Worm (Caenorhabditis elegans) whole organism, mixed stage, embryonic: ENCODE data around the gene ost-1.

ENCODE experiments used
- M03D4.4 ChIP-seq: sonication (generic microtip); optimal IDR thresholded peaks from 2 replicates; lab custom pipeline; 2017; ENCODE audit warnings: mild to moderate bottlenecking, missing genetic modification characterization, missing compliant biosample characterization
- bed-3 ChIP-seq: fragments of 200-800 bp; sonication (Bioruptor generic); optimal IDR thresholded peaks from 3 replicates; lab custom pipeline; 2018; ENCODE audit warnings: mild to moderate bottlenecking, missing genetic modification characterization, moderate library complexity, missing compliant biosample characterization
- blmp-1 ChIP-seq: fragments of 150-350 bp; optimal IDR thresholded peaks from 2 replicates; lab custom pipeline; 2014; ENCODE audit warnings: missing biosample characterization, missing genetic modification characterization
- ceh-39 ChIP-seq: fragments of 150-350 bp; optimal IDR thresholded peaks from 2 replicates; lab custom pipeline; 2014; ENCODE audit warnings: missing biosample characterization, missing genetic modification characterization
- ceh-43 ChIP-seq: fragments of 200-800 bp; sonication (Bioruptor generic); optimal IDR thresholded peaks from 2 replicates; lab custom pipeline; 2018; ENCODE audit warnings: mild to moderate bottlenecking, missing genetic modification characterization, moderate library complexity, missing compliant biosample characterization
- ceh-83 ChIP-seq: fragments of 200-800 bp; sonication (Bioruptor generic); optimal IDR thresholded peaks from 2 replicates; lab custom pipeline; 2018; ENCODE audit warnings: mild to moderate bottlenecking, missing genetic modification characterization, missing compliant biosample characterization
- ces-1 ChIP-seq: fragments of 150-350 bp; optimal IDR thresholded peaks from 2 replicates; lab custom pipeline; 2014; ENCODE audit warnings: missing biosample characterization, missing genetic modification reagents, missing genetic modification characterization
- cnd-1 ChIP-seq: fragments of 200-800 bp; sonication (Bioruptor generic); optimal IDR thresholded peaks from 2 replicates; lab custom pipeline; 2018; ENCODE audit warnings: mild to moderate bottlenecking, missing genetic modification characterization, missing compliant biosample characterization
- drap-1 ChIP-seq: fragments of 200-800 bp; sonication (Bioruptor generic); optimal IDR thresholded peaks from 3 replicates; lab custom pipeline; 2018; ENCODE audit warnings: mild to moderate bottlenecking, missing genetic modification characterization, missing compliant biosample characterization
- elt-1 ChIP-seq: sonication (generic microtip); optimal IDR thresholded peaks from 2 replicates; lab custom pipeline; 2017; ENCODE audit warnings: missing genetic modification characterization, mild to moderate bottlenecking, missing compliant biosample characterization, antibody characterized with exemption, moderate library complexity, borderline replicate concordance; ENCODE audit not compliant: insufficient read depth
- elt-3 ChIP-seq: fragments of 150-350 bp; optimal IDR thresholded peaks from 2 replicates; lab custom pipeline; 2014; ENCODE audit warnings: missing biosample characterization, missing genetic modification characterization
- flh-1 ChIP-seq: fragments of 200-800 bp; sonication (Bioruptor generic); optimal IDR thresholded peaks from 2 replicates; lab custom pipeline; 2018; ENCODE audit warnings: mild to moderate bottlenecking, missing genetic modification characterization, moderate library complexity, missing compliant biosample characterization
- ham-2 ChIP-seq: fragments of 200-800 bp; sonication (Bioruptor generic); optimal IDR thresholded peaks from 2 replicates; lab custom pipeline; 2018; ENCODE audit warnings: mild to moderate bottlenecking, missing genetic modification characterization, missing compliant biosample characterization
- hlh-1 ChIP-seq: fragments of 150-350 bp; optimal IDR thresholded peaks from 2 replicates; lab custom pipeline; 2014; ENCODE audit warnings: missing biosample characterization, missing genetic modification reagents, missing genetic modification characterization
- lin-13 ChIP-seq: fragments of 150-350 bp; optimal IDR thresholded peaks from 2 replicates; lab custom pipeline; 2014; ENCODE audit warnings: missing biosample characterization, missing genetic modification characterization
- lin-32 ChIP-seq: fragments of 200-800 bp; sonication (Bioruptor generic); optimal IDR thresholded peaks from 2 replicates; lab custom pipeline; 2018; ENCODE audit warnings: mild to moderate bottlenecking, missing genetic modification characterization, missing compliant biosample characterization
- lsy-2 ChIP-seq: fragments of 150-350 bp; optimal IDR thresholded peaks from 2 replicates; lab custom pipeline; 2014; ENCODE audit warnings: missing biosample characterization, missing genetic modification characterization
- mab-5 ChIP-seq: fragments of 150-350 bp; optimal IDR thresholded peaks from 2 replicates; lab custom pipeline; 2014; ENCODE audit warnings: missing biosample characterization, missing genetic modification characterization
- nhr-12 ChIP-seq: fragments of 150-350 bp; optimal IDR thresholded peaks from 2 replicates; lab custom pipeline; 2014; ENCODE audit warnings: missing biosample characterization, missing genetic modification characterization
- nhr-2 ChIP-seq: fragments of 150-350 bp; optimal IDR thresholded peaks from 2 replicates; lab custom pipeline; 2014; ENCODE audit warnings: missing biosample characterization, missing genetic modification characterization
- nhr-237 ChIP-seq: fragments of 150-350 bp; optimal IDR thresholded peaks from 2 replicates; lab custom pipeline; 2014; ENCODE audit warnings: missing biosample characterization, missing genetic modification characterization
- nhr-28 ChIP-seq: fragments of 150-350 bp; optimal IDR thresholded peaks from 2 replicates; lab custom pipeline; 2014; ENCODE audit warnings: missing biosample characterization, missing genetic modification characterization
- nhr-76 ChIP-seq: sonication (generic microtip); optimal IDR thresholded peaks from 2 replicates; lab custom pipeline; 2017; ENCODE audit warnings: missing biosample characterization, missing genetic modification characterization
- pha-4 ChIP-seq: fragments of 150-350 bp; optimal IDR thresholded peaks from 2 replicates; lab custom pipeline; 2018; ENCODE audit warnings: missing biosample characterization, missing genetic modification reagents, missing genetic modification characterization
- snpc-4 ChIP-seq: fragments of 150-350 bp; optimal IDR thresholded peaks from 2 replicates; lab custom pipeline; 2014; ENCODE audit warnings: missing biosample characterization, missing genetic modification characterization
- sptf-1 ChIP-seq: sonication (generic microtip); optimal IDR thresholded peaks from 2 replicates; lab custom pipeline; 2017; ENCODE audit warnings: mild to moderate bottlenecking, missing genetic modification characterization, moderate library complexity, missing compliant biosample characterization
- tbx-8 ChIP-seq: fragments of 200-800 bp; sonication (Bioruptor generic); optimal IDR thresholded peaks from 2 replicates; lab custom pipeline; 2018; ENCODE audit warnings: mild to moderate bottlenecking, missing genetic modification characterization, moderate library complexity, missing compliant biosample characterization
- unc-120 ChIP-seq: sonication (generic microtip); optimal IDR thresholded peaks from 2 replicates; lab custom pipeline; 2017; ENCODE audit warnings: missing genetic modification characterization, missing compliant biosample characterization; ENCODE audit not compliant: poor library complexity, severe bottlenecking
- unc-39 ChIP-seq: fragments of 150-350 bp; optimal IDR thresholded peaks from 2 replicates; lab custom pipeline; 2014; ENCODE audit warnings: missing biosample characterization, missing genetic modification characterization
- unc-62 ChIP-seq: fragments of 150-350 bp; optimal IDR thresholded peaks from 2 replicates; lab custom pipeline; 2014; ENCODE audit warnings: missing biosample characterization, missing genetic modification reagents, missing genetic modification characterization
- zip-8 ChIP-seq: fragments of 150-350 bp; optimal IDR thresholded peaks from 2 replicates; lab custom pipeline; 2014; ENCODE audit warnings: missing biosample characterization, missing genetic modification characterization
- ztf-11 ChIP-seq: fragments of 150-350 bp; optimal IDR thresholded peaks from 2 replicates; lab custom pipeline; 2014; ENCODE audit warnings: missing biosample characterization, missing genetic modification characterization

Gene ost-1

ce11 chrIV:1093870-1094564, 13.2 kb upstream of the ost-1 start, which contains the start of the genes cct-8 and Y55F3AR.2 (continued):
- peak; percentile 63 for TF ChIP-seq hlh-1 (tag; lab: Kevin White, UChicago)
- TF ChIP-seq flh-1 (GFP tag; lab: Kevin White, UChicago): no peak

ce11 chrIV:1096154-1096553, 11.0 kb upstream of the ost-1 start:
- TF ChIP-seq blmp-1 (tag; lab: Kevin White, UChicago) (no peak), nhr-12 (tag; lab: Kevin White, UChicago) (no peak), drap-1 (GFP tag; lab: Kevin White, UChicago) (no peak), cnd-1 (tag; lab: Kevin White, UChicago) (no peak), ceh-43 (GFP tag; lab: Kevin White, UChicago) (no peak), unc-120 (tag; lab: Kevin White, UChicago) (no peak), ztf-11 (no peak), nhr-237 (tag; lab: Kevin White, UChicago) (no peak), elt-3 (tag; lab: Kevin White, UChicago) (no peak), nhr-76 (tag; lab: Kevin White, UChicago) (no peak), M03D4.4 (tag; lab: Kevin White, UChicago) (no peak), lsy-2 (tag; lab: Kevin White, UChicago) (no peak), sptf-1 (no peak)

DNA sequence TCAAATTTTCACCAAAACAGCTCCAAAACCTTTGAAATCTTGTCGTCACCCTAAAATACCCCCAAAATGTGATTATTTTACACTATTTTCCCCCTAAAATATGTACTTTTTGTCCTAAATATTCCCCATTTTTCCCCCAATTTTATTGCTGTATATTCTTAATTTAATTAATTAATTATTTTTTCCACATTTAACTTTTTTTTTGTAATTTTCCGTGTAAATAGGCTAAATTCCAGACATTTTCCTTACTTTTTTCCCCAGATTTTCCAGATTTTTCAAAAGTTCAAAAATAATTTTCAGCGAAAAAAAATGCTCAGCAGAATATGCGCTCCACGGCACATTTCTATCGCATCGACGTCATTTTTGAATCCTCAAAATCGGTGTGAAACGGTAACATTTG, 10.0 kb upstream of the ost-1 start, which contains the start of gene cox-18:
TSS of gene cox-18 (plus strand) at position 301 of the 400 bp plus-strand sequence.
- no peak for TF ChIP-seq ham-2 (GFP tag; lab: Kevin White, UChicago)
- no peak for TF ChIP-seq hlh-1 (tag; lab: Kevin White, UChicago)
- no peak for TF ChIP-seq unc-39
- no peak for TF ChIP-seq pha-4 (tag; lab: Kevin White, UChicago)
- no peak for TF ChIP-seq ceh-39 (tag; lab: Kevin White, UChicago)
- TF ChIP-seq mab-5 (tag; lab: Kevin White, UChicago): no peak
- no peak for TF ChIP-seq M03D4.4 (tag; lab: Kevin White, UChicago)
- no peak for TF ChIP-seq ceh-43 (GFP tag; lab: Kevin White, UChicago)
- TF ChIP-seq ceh-83: no peak
- no peak for TF ChIP-seq bed-3
- no peak for TF ChIP-seq cnd-1 (tag; lab: Kevin White, UChicago)
- TF ChIP-seq unc-120 (tag; lab: Kevin White, UChicago): no peak
- no peak for TF ChIP-seq nhr-28
- no peak for TF ChIP-seq zip-8

- TF ChIP-seq drap-1 (GFP tag; lab: Kevin White, UChicago) (no peak), ceh-83 (no peak), unc-120 (tag; lab: Kevin White, UChicago) (no peak), tbx-8 (GFP tag; lab: Kevin White, UChicago) (no peak), mab-5 (tag; lab: Kevin White, UChicago) (no peak)
Observed at ce11 chrIV:1104518-1104917, 2.7 kb upstream of the ost-1 start, which contains the start of the genes C44B12.9 and C44B12.3. Gene C44B12.9 (minus strand): TSS chrIV:1104618. Gene C44B12.3 (plus strand): TSS chrIV:1104766.

ce11 chrIV:1105104-1105503, 2.1 kb upstream of the ost-1 start:
- TF ChIP-seq ces-1 (no peak), unc-120 (tag; lab: Kevin White, UChicago) (peak; percentile 33), hlh-1 (tag; lab: Kevin White, UChicago) (peak; percentile 95)

ce11 chrIV:1105999-1106398, 1.2 kb upstream of the ost-1 start:
- TF ChIP-seq bed-3 (no peak), unc-62 (no peak), elt-3 (tag; lab: Kevin White, UChicago) (no peak), hlh-1 (tag; lab: Kevin White, UChicago) (peak; percentile 83)
- TF ChIP-seq, all 35 proteins: peak for 1

DNA sequence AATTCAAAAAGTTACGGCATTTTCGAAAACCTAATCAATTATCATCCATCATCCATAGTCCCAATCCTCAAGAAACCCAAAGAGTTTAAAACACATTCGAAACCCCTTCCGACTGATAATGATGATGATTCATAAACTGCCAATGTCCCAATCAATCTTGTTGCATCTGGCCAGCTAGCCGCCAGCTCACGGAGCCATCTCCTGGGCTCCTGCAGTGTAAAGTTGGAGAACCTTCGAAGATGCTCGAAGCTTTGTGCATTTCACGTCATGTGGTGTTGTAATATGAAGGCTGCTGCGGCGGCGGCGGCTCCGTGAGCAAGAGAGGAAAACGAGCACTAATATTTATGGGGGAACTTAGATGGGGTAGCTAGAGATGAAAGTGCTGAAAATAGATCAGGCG, 834 bp downstream of the ost-1 start:
- TF ChIP-seq unc-62: peak; percentile 99
- TF ChIP-seq drap-1 (GFP tag; lab: Kevin White, UChicago): no peak
- TF ChIP-seq mab-5 (tag; lab: Kevin White, UChicago): peak; percentile 60
- peak; percentile 51 for TF ChIP-seq M03D4.4 (tag; lab: Kevin White, UChicago)
- TF ChIP-seq lin-13 (tag; lab: Kevin White, UChicago): no peak
- TF ChIP-seq lsy-2 (tag; lab: Kevin White, UChicago): peak; percentile 43
- peak; percentile 95 for TF ChIP-seq hlh-1 (tag; lab: Kevin White, UChicago)
- no peak for TF ChIP-seq pha-4 (tag; lab: Kevin White, UChicago)
- TF ChIP-seq nhr-2 (tag; lab: Kevin White, UChicago): no peak
- no peak for TF ChIP-seq ztf-11
- no peak for TF ChIP-seq elt-3 (tag; lab: Kevin White, UChicago)
- no peak for TF ChIP-seq snpc-4 (tag; lab: Kevin White, UChicago)
- no peak for TF ChIP-seq ham-2 (GFP tag; lab: Kevin White, UChicago)
- TF ChIP-seq lin-32 (GFP tag; lab: Kevin White, UChicago): no peak
- peak; percentile 86 for TF ChIP-seq unc-120 (tag; lab: Kevin White, UChicago)
- no peak for TF ChIP-seq ces-1
- no peak for TF ChIP-seq blmp-1 (tag; lab: Kevin White, UChicago)
- no peak for TF ChIP-seq ceh-83
- peak; percentile 33 for TF ChIP-seq sptf-1
- TF ChIP-seq elt-1 (tag; lab: Kevin White, UChicago): no peak
- no peak for TF ChIP-seq bed-3
- TF ChIP-seq zip-8: no peak
- no peak for TF ChIP-seq ceh-39 (tag; lab: Kevin White, UChicago)
- TF ChIP-seq nhr-28: no peak
